Fruit fly (Drosophila melanogaster): ENCODE measurements around the gene CG13454.

DNA sequence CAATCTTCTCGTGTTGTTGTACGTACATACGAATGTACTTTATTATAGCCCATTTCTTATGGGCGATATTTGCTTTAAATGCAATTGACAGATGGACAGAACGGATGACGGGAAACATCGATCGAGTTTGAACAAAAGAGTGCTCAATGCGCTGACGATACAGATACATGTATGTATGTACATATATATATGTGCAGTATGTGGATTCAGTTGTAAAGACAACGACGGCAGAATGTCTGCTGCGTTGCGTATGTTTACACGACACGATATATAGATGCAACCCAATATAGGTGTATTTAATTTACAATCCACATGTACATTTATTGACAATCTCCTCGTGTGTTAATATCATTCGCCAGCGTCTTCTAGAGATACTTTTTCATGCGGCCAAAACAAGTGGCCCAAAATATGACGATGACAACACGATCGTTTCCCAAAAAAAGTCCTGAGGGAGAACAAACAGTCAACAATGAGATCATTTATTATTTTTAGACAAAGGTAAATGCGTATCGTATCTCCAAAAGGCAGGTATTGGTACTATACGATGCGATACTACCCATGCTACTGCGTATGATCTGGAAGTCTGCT is 13.9 kb upstream of the CG13454 start:
- TF ChIP-seq Sin3A (optimal IDR thresholded peaks at IDR 0.05): no peak
- TF ChIP-seq h (optimal IDR thresholded peaks at IDR 0.05): no peak
- no peak for TF ChIP-seq Myc (optimal IDR thresholded peaks at IDR 0.05)
- TF ChIP-seq psq (optimal IDR thresholded peaks at IDR 0.05): no peak
- TF ChIP-seq insv (optimal IDR thresholded peaks at IDR 0.05): no peak
